Worm (Caenorhabditis elegans): Measurements from ENCODE around the gene nhr-222.

nhr-222 gene

DNA sequence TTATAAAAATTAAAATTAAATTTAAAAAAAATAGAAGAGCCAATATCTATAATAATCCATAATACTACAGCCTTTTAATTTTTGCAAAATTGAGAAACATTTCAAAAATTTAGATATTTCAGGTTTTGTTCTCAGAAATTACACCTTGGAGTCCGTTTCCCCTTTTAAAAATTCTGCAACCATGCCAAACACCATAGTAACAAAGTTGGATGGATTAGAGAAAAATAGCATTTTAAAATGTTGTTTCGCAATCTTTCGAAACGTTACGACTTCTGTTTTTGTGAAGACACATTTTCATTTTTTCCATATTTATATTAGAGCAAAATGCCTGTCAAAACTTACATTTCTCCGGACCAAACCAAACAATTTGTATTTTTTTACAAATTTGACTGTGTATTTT is 18.3 kb downstream of the nhr-222 start, which contains the start of gene T24A6.7:
TSS of gene T24A6.7 (plus strand) at position 301 of the 400 bp plus-strand sequence.
- TF ChIP-seq C34F6.9 (tag; optimal IDR thresholded peaks at IDR 0.05), result no peak

DNA sequence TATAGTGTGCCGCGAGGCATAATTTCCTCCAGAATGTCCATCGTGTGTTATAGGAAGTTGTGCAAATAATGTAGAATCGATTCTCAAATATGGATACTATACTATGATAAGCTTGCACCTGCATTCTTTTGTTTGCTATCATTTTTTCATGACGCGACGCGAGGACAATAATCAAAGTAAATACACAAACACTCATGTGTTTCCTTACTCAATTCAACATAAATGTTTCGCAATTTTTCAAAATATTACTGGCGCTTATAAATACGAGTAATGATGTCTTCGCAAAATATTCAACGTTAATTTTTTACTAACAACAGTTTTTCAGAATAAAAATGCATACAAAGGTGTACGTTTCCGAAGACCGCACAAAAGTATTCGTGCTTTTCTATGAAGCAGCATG is 20.0 kb downstream of the nhr-222 start, which contains the start of gene irg-1:
TSS of gene irg-1 (plus strand) at position 326 of the 400 bp plus-strand sequence.
- TF ChIP-seq sma-9 (GFP tag; optimal IDR thresholded peaks at IDR 0.05) (no peak), sma-9 (tag; optimal IDR thresholded peaks at IDR 0.05) (no peak), R02D3.7 (tag; optimal IDR thresholded peaks at IDR 0.05) (no peak), nhr-77 (tag; optimal IDR thresholded peaks at IDR 0.05) (no peak), nhr-129 (tag; optimal IDR thresholded peaks at IDR 0.05) (no peak), F13H6.1 (tag; optimal IDR thresholded peaks at IDR 0.05) (no peak), fos-1 (tag; optimal IDR thresholded peaks at IDR 0.05) (no peak), ztf-11 (tag; optimal IDR thresholded peaks at IDR 0.05) (no peak), alr-1 (tag; optimal IDR thresholded peaks at IDR 0.05) (no peak), unc-39 (tag; optimal IDR thresholded peaks at IDR 0.05) (no peak), nhr-237 (tag; optimal IDR thresholded peaks at IDR 0.05) (no peak), crh-2 (tag; optimal IDR thresholded peaks at IDR 0.05) (no peak), ztf-4 (tag; optimal IDR thresholded peaks at IDR 0.05) (no peak)

DNA sequence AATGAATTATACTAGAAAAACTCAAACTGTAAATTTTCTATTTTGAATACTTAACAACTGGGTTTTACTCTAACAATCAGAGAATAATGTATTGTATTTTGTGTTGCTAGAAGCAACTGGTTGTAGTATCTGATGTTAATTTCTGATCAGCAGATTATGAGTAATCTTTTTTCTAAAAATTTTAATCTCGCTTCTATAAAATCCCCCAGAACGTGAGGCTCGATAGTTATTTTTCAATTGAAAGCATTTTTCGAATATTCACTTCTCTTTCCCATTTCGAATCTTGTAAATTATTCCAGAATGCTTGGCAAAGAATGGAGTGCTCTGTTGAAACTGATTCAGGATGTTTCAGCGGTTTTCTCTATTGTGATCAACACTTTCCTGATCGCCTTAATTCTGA is 25.4 kb downstream of the nhr-222 start, which contains the start of gene str-227:
TSS of gene str-227 (plus strand) at position 301 of the 400 bp plus-strand sequence.
- no peak for TF ChIP-seq zag-1 (tag; optimal IDR thresholded peaks at IDR 0.05)
- no peak for TF ChIP-seq lin-13 (GFP tag; optimal IDR thresholded peaks at IDR 0.05)
- no peak for TF ChIP-seq nhr-25 (tag; optimal IDR thresholded peaks at IDR 0.05)
- TF ChIP-seq nhr-77 (tag; optimal IDR thresholded peaks at IDR 0.05), result no peak
- TF ChIP-seq nhr-6 (tag; optimal IDR thresholded peaks at IDR 0.05), result no peak
- TF ChIP-seq C34F6.9 (tag; optimal IDR thresholded peaks at IDR 0.05), result no peak
- no peak for TF ChIP-seq egl-27 (tag; optimal IDR thresholded peaks at IDR 0.05)

DNA sequence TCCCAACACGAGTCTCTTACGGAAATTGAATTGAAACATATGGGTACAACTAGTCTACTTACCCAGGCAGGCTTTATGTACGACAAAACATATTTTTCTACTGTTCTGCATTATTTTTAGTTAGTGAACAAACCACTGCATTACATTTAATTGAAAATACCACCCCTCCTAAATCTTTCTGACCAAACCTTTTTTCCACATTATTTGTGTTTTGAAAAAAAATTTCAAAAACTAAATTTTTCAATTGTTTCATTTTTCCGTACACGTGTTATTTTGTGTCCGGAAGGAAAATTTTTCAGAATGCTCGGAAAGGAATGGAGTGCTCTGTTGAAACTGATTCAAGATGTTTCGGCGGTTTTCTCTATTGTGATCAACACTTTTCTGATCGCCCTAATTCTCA is 30.9 kb downstream of the nhr-222 start, which contains the start of gene str-226:
TSS of gene str-226 (plus strand) at position 301 of the 400 bp plus-strand sequence.
- TF ChIP-seq blmp-1 (tag; optimal IDR thresholded peaks at IDR 0.05; ENCODE audit: insufficient read depth) (no peak), unc-39 (tag; optimal IDR thresholded peaks at IDR 0.05) (no peak), alr-1 (tag; optimal IDR thresholded peaks at IDR 0.05) (no peak), R02D3.7 (tag; optimal IDR thresholded peaks at IDR 0.05) (no peak), snpc-4 (tag; optimal IDR thresholded peaks at IDR 0.05) (no peak), lin-39 (tag; optimal IDR thresholded peaks at IDR 0.05) (no peak), sma-3 (GFP tag; optimal IDR thresholded peaks at IDR 0.05) (no peak), ama-1 (optimal IDR thresholded peaks at IDR 0.05) (no peak), elt-1 (tag; optimal IDR thresholded peaks at IDR 0.05) (no peak), nhr-23 (tag; optimal IDR thresholded peaks at IDR 0.05) (no peak), nhr-129 (tag; optimal IDR thresholded peaks at IDR 0.05) (no peak)

DNA sequence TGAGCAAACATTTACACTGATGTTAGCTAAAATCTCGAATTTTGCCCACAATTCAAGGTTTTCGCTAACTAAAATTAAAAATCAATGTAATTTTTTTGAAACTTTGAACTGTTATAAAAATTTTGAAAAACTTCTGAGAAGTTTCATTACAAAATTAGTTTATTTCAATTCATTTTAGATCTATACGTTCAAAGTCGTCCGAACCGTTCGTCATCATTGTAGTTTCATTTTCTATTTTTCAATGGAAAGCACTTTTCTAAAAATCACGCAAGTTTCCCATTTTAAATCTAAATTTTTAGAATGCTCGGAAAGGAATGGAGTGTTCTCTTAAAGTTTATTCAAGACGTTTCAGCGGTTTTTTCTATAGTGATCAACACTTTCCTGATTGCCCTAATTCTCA is 33.4 kb downstream of the nhr-222 start, which contains the start of gene str-228:
TSS of gene str-228 (plus strand) at position 301 of the 400 bp plus-strand sequence.
- TF ChIP-seq sem-4 (tag; optimal IDR thresholded peaks at IDR 0.05) (no peak), ceh-16 (tag; optimal IDR thresholded peaks at IDR 0.05) (no peak), mdl-1 (tag; optimal IDR thresholded peaks at IDR 0.05) (no peak), snpc-4 (tag; optimal IDR thresholded peaks at IDR 0.05) (no peak), egl-27 (tag; optimal IDR thresholded peaks at IDR 0.05) (no peak), nhr-237 (tag; optimal IDR thresholded peaks at IDR 0.05) (no peak), nhr-21 (tag; optimal IDR thresholded peaks at IDR 0.05) (no peak), ceh-82 (tag; optimal IDR thresholded peaks at IDR 0.05) (no peak), crh-2 (tag; optimal IDR thresholded peaks at IDR 0.05) (no peak), ZK546.5 (tag; optimal IDR thresholded peaks at IDR 0.05) (no peak), unc-62 (GFP tag; optimal IDR thresholded peaks at IDR 0.05) (no peak)

DNA sequence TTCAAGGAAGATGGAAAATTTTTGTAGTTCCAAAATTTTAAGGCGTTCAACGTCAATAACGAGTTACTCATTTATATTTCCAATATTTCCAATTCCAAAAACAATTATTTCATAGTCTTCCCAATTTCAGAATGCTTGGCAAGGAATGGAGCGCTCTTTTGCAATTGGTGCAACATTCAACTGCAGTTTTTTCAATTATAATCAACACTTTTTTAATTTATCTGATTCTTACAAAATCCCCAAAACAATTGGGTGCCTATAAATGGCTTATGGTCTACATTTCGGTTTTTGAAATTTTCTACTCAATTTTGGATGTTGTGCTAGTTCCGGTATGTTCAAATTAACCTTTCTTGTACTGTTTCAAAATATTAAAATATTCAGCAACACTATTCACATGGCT is 35.6 kb downstream of the nhr-222 start, which contains the start of gene str-225:
TSS of gene str-225 (plus strand) at position 132 of the 400 bp plus-strand sequence.
- TF ChIP-seq ceh-82 (tag; optimal IDR thresholded peaks at IDR 0.05) (no peak), fos-1 (tag; optimal IDR thresholded peaks at IDR 0.05) (no peak), unc-62 (GFP tag; optimal IDR thresholded peaks at IDR 0.05) (no peak), mab-5 (tag; optimal IDR thresholded peaks at IDR 0.05) (no peak), snpc-4 (tag; optimal IDR thresholded peaks at IDR 0.05) (no peak), mbf-1 (tag; optimal IDR thresholded peaks at IDR 0.05) (no peak), ceh-16 (tag; optimal IDR thresholded peaks at IDR 0.05) (no peak), nhr-6 (tag; optimal IDR thresholded peaks at IDR 0.05) (no peak), ZK546.5 (tag; optimal IDR thresholded peaks at IDR 0.05) (no peak), aly-2 (tag; optimal IDR thresholded peaks at IDR 0.05) (no peak), nhr-21 (tag; optimal IDR thresholded peaks at IDR 0.05) (no peak), ztf-4 (tag; optimal IDR thresholded peaks at IDR 0.05) (no peak)

Data from whole organism, L2 larva.